Worm (Caenorhabditis elegans): ENCODE measurements around the gene str-135.

str-135 gene

DNA sequence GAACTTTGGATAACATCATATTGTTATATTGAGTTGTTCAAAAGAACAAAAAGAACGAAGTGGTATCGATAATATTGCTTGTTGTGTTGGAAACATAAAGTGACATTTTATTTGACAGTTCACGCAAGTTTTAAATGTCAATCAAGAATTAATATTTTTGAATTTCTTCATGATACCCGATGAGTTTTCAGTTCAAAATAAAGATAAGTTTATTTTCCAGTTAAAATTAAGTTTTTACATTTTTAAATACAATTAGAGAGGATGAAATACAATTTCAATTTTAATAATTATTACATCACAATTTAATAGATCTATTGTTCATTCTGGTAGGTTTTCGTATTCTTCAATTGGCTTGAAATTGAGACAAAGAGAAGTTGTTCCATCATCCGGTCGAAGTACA is 16.8 kb upstream of the str-135 start, which contains the start of gene W02D7.4:
Gene W02D7.4 (minus strand): TSS at position 101 of the 400 bp plus-strand sequence.
- no peak for TF ChIP-seq sea-1 (GFP tag; conservative IDR thresholded peaks at IDR 0.05)
- TF ChIP-seq scrt-1 (GFP tag; IDR thresholded peaks at IDR 0.05) = no peak
- TF ChIP-seq B0310.2 (tag; optimal IDR thresholded peaks at IDR 0.05) = no peak
- TF ChIP-seq ama-1 (optimal IDR thresholded peaks at IDR 0.05) = no peak
- no peak for TF ChIP-seq ceh-13 (GFP tag; optimal IDR thresholded peaks at IDR 0.05)
- no peak for TF ChIP-seq hnd-1 (tag; optimal IDR thresholded peaks at IDR 0.05)
- no peak for TF ChIP-seq tbx-11 (GFP tag; IDR thresholded peaks at IDR 0.05)
- no peak for TF ChIP-seq tra-4 (tag; optimal IDR thresholded peaks at IDR 0.05)
- TF ChIP-seq flt-1 (GFP tag; IDR thresholded peaks at IDR 0.05) = no peak
- no peak for TF ChIP-seq F13C5.2 (tag; optimal IDR thresholded peaks at IDR 0.05)
- no peak for TF ChIP-seq hmbx-1 (tag; optimal IDR thresholded peaks at IDR 0.05)
- no peak for TF ChIP-seq aly-1 (tag; optimal IDR thresholded peaks at IDR 0.05)
- TF ChIP-seq hmg-4 (GFP tag; optimal IDR thresholded peaks at IDR 0.05) = no peak
- TF ChIP-seq ceh-36 (tag; optimal IDR thresholded peaks at IDR 0.05) = no peak
- TF ChIP-seq ets-7 (tag; optimal IDR thresholded peaks at IDR 0.05) = no peak

DNA sequence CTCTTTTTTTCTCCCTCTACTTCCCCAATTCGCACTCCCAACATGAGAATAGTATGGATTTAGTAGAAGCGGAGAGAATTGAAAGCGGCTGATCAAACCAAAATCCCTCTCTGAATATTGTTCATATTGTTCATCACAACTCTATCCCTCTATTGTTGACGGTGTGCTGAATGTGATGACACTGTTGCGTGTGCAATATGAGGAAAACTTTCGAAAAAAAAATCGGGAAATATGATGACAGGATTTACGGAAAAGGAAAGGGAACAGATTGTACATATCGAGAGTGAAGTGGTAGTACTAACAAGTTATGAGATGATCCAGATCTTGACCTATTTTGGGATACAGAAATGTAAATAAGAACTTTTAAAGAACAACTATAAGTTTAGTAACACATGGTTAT is 15.2 kb upstream of the str-135 start, which contains the start of gene smex-1:
Gene smex-1 (minus strand): TSS at position 101 of the 400 bp plus-strand sequence.
- TF ChIP-seq B0310.2 (tag; optimal IDR thresholded peaks at IDR 0.05) (no peak), flt-1 (GFP tag; IDR thresholded peaks at IDR 0.05) (no peak), scrt-1 (GFP tag; IDR thresholded peaks at IDR 0.05) (no peak), ama-1 (optimal IDR thresholded peaks at IDR 0.05) (no peak), hmbx-1 (tag; optimal IDR thresholded peaks at IDR 0.05) (no peak), tbx-37 (GFP tag; conservative IDR thresholded peaks at IDR 0.05) (no peak), pes-1 (GFP tag; IDR thresholded peaks at IDR 0.05) (no peak), hmg-4 (GFP tag; optimal IDR thresholded peaks at IDR 0.05) (no peak), ceh-36 (tag; optimal IDR thresholded peaks at IDR 0.05) (no peak), tbx-11 (GFP tag; IDR thresholded peaks at IDR 0.05) (no peak), F13C5.2 (tag; optimal IDR thresholded peaks at IDR 0.05) (no peak), ets-7 (tag; optimal IDR thresholded peaks at IDR 0.05) (no peak), ceh-13 (GFP tag; optimal IDR thresholded peaks at IDR 0.05) (no peak), aly-1 (tag; optimal IDR thresholded peaks at IDR 0.05) (no peak), sea-1 (GFP tag; conservative IDR thresholded peaks at IDR 0.05) (no peak), tra-4 (tag; optimal IDR thresholded peaks at IDR 0.05) (no peak), hnd-1 (tag; optimal IDR thresholded peaks at IDR 0.05) (no peak)

DNA sequence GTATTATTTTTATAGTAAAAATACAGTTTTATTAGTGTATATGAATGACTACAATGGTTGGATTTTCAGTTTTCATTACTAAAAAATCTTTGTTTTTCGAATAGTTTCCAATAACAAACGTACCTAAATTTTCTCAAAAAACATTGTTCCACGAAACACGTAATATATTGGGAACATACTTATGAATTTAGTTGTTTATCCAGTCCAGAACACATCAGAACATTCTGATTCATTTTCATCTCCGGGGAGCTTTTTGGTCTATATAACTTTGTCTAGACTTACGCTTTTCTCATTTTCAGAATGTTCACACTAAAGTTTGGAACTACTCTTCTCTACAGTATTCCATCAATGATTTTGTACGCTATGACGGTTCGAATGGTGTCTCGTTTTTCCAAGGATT is 11.1 kb upstream of the str-135 start, which contains the start of gene srg-33:
Gene srg-33 (plus strand): TSS at position 301 of the 400 bp plus-strand sequence.
- TF ChIP-seq flt-1 (GFP tag; IDR thresholded peaks at IDR 0.05) = no peak
- TF ChIP-seq ama-1 (optimal IDR thresholded peaks at IDR 0.05) = no peak
- TF ChIP-seq B0310.2 (tag; optimal IDR thresholded peaks at IDR 0.05) = no peak
- TF ChIP-seq sea-1 (GFP tag; conservative IDR thresholded peaks at IDR 0.05) = no peak
- no peak for TF ChIP-seq ets-7 (tag; optimal IDR thresholded peaks at IDR 0.05)
- TF ChIP-seq scrt-1 (GFP tag; IDR thresholded peaks at IDR 0.05) = no peak
- no peak for TF ChIP-seq hmg-4 (GFP tag; optimal IDR thresholded peaks at IDR 0.05)
- no peak for TF ChIP-seq ceh-36 (tag; optimal IDR thresholded peaks at IDR 0.05)
- no peak for TF ChIP-seq tra-4 (tag; optimal IDR thresholded peaks at IDR 0.05)

DNA sequence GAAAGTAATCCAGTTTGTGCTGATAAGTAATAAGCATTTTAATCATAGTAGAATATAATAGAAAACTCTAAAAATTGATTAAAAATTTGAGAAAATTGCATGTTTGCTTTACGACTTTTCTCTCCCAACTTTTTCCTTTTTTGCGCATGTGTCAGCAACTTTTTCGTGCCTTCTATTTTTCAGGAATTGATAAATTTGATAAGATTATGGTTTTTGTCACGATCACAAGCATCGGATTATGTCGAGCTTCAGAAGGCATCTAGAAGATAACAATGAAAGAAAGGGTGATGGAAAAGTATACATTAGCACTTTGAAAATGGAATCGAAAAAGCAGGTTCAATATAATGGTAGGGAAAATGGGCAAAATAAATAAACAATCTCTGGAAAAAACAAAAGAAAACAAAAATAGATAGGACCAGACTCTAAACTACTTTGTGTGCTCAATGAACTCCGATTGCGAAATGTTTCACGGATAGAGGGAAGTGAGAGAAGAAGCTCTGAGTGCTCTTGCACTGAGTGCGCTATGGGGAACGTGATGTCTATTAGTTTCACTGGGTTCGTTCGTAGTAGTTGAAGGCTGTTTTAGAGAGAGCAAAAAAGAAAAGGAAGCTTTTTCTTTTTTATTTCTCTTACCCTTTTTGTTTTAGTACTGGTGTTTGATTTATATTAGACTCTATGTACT is 7.6 kb upstream of the str-135 start:
- TF ChIP-seq scrt-1 (GFP tag; IDR thresholded peaks at IDR 0.05) = no peak

DNA sequence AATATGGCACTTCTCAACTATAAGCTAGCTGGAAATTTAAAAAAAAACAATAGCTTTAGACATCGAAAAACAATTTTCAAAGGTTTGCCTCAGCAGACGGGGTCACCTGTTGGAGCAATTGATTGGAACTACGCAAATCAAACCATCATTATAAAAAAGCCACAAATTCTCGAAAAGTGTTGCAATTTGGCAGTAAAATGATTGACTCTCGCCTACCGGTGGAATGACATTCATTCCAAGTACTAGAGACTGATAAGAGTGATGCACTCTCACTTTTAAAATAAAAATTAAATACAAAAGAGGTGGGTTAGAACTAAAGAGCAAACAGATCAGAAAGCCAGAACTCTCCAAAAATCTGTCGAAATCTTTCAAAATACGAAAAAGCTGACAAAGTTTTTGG is 4.8 kb upstream of the str-135 start:
- TF ChIP-seq ceh-36 (tag; optimal IDR thresholded peaks at IDR 0.05) = no peak
- TF ChIP-seq ama-1 (optimal IDR thresholded peaks at IDR 0.05) = no peak
- no peak for TF ChIP-seq pes-1 (GFP tag; IDR thresholded peaks at IDR 0.05)
- TF ChIP-seq scrt-1 (GFP tag; IDR thresholded peaks at IDR 0.05) = no peak
- no peak for TF ChIP-seq hmbx-1 (tag; optimal IDR thresholded peaks at IDR 0.05)
- TF ChIP-seq ets-7 (tag; optimal IDR thresholded peaks at IDR 0.05) = no peak
- TF ChIP-seq tra-4 (tag; optimal IDR thresholded peaks at IDR 0.05) = no peak
- no peak for TF ChIP-seq ceh-13 (GFP tag; optimal IDR thresholded peaks at IDR 0.05)
- TF ChIP-seq hmg-4 (GFP tag; optimal IDR thresholded peaks at IDR 0.05) = no peak
- TF ChIP-seq tbx-37 (GFP tag; conservative IDR thresholded peaks at IDR 0.05) = no peak
- TF ChIP-seq flt-1 (GFP tag; IDR thresholded peaks at IDR 0.05) = no peak
- TF ChIP-seq F13C5.2 (tag; optimal IDR thresholded peaks at IDR 0.05) = no peak
- TF ChIP-seq aly-1 (tag; optimal IDR thresholded peaks at IDR 0.05) = no peak
- TF ChIP-seq sea-1 (GFP tag; conservative IDR thresholded peaks at IDR 0.05) = no peak

DNA sequence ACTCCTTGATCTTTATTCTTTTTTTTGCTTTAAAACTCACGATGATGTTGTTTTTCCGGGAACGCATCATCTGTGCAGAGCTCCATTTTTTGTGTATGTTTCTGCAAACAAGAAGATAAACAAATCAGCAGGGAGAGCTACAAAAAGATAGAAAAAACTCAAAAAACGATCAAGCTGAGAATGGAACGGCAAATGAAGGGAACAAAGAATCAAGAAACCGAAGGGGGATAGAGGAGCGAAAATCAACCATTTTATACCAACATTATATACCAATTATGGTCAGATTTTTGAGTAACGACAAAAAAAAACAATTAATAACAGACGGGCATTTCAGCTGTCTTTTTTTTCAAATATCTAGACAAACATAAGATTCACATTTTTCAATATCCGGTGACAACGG is 4.1 kb upstream of the str-135 start, which contains the start of gene slc-17.5:
Gene slc-17.5 (minus strand): TSS at position 101 of the 400 bp plus-strand sequence.
- TF ChIP-seq scrt-1 (GFP tag; IDR thresholded peaks at IDR 0.05) = no peak

DNA sequence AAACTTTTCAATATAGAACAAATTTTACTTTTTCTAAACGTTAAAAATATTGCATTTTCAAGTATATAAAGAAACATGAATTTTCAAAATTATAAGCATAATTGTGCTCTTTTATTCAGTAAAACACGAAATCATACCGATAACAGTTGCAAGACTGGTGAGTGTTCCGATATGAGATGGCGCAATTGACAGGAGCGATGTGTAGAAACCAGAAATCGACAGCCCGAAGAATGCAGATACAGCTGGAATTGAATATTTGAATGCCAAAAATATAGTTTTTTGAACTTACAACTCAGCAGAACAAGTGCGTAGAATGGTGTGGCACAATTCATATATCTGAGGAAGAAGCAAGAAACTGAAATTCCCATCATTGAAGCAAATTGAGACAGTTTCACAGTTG is 2.3 kb upstream of the str-135 start:
- TF ChIP-seq hmg-4 (GFP tag; optimal IDR thresholded peaks at IDR 0.05) = no peak
- TF ChIP-seq flt-1 (GFP tag; IDR thresholded peaks at IDR 0.05) = no peak
- no peak for TF ChIP-seq hnd-1 (tag; optimal IDR thresholded peaks at IDR 0.05)
- TF ChIP-seq ama-1 (optimal IDR thresholded peaks at IDR 0.05) = no peak
- no peak for TF ChIP-seq ceh-36 (tag; optimal IDR thresholded peaks at IDR 0.05)
- TF ChIP-seq aly-1 (tag; optimal IDR thresholded peaks at IDR 0.05) = no peak
- TF ChIP-seq ets-7 (tag; optimal IDR thresholded peaks at IDR 0.05) = no peak
- no peak for TF ChIP-seq sea-1 (GFP tag; conservative IDR thresholded peaks at IDR 0.05)
- no peak for TF ChIP-seq ceh-13 (GFP tag; optimal IDR thresholded peaks at IDR 0.05)
- no peak for TF ChIP-seq pes-1 (GFP tag; IDR thresholded peaks at IDR 0.05)

DNA sequence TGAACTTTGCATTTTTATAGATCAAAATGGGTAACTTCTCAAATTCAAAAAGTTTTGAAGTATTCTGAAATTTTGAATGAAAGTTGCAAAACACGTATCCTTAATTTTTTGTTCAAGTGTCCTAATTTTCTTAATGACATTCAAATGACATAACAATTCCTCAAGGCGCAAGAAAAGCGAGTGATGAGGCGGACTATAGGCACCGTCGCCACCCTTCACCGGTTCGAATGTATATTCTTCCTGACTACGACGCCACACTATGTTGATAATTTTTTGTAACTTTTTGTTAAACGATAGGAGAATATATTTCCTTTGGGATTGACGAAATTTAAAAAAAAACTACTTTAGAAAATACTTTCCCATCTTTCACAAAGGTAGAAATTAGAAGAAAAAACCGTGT is 976 bp upstream of the str-135 start:
- TF ChIP-seq tbx-11 (GFP tag; IDR thresholded peaks at IDR 0.05) = no peak
- no peak for TF ChIP-seq pes-1 (GFP tag; IDR thresholded peaks at IDR 0.05)
- TF ChIP-seq ceh-36 (tag; optimal IDR thresholded peaks at IDR 0.05) = no peak
- no peak for TF ChIP-seq ets-7 (tag; optimal IDR thresholded peaks at IDR 0.05)
- no peak for TF ChIP-seq hnd-1 (tag; optimal IDR thresholded peaks at IDR 0.05)
- no peak for TF ChIP-seq sea-1 (GFP tag; conservative IDR thresholded peaks at IDR 0.05)
- TF ChIP-seq aly-1 (tag; optimal IDR thresholded peaks at IDR 0.05) = no peak
- no peak for TF ChIP-seq tra-4 (tag; optimal IDR thresholded peaks at IDR 0.05)
- no peak for TF ChIP-seq flt-1 (GFP tag; IDR thresholded peaks at IDR 0.05)
- TF ChIP-seq B0310.2 (tag; optimal IDR thresholded peaks at IDR 0.05) = no peak
